Fruit fly (Drosophila melanogaster) whole organism, embryonic: Measurements from ENCODE around the gene CG32487.

ENCODE experiments used
- Awh ChIP-seq: fragments of 200-800 bp; sonication (Bioruptor generic); IDR thresholded peaks from 2 replicates; pipeline ENCODE4, ENCODE4 v1.3.6; 2022; ENCODE audit warnings: missing biosample characterization, missing genetic modification characterization
- CG10979 ChIP-seq: fragments of 200-800 bp; sonication (Bioruptor generic); optimal IDR thresholded peaks from 2 replicates; lab custom pipeline; 2018; ENCODE audit warnings: missing biosample characterization, mild to moderate bottlenecking, missing genetic modification characterization, moderate library complexity
- CG11093 ChIP-seq: fragments of 200-800 bp; sonication (Bioruptor generic); IDR thresholded peaks from 3 replicates; pipeline ENCODE4 v1.3.6; 2022; ENCODE audit warnings: missing biosample characterization, missing genetic modification characterization
- CG11456 ChIP-seq: fragments of 200-800 bp; sonication (Bioruptor generic); IDR thresholded peaks from 3 replicates; pipeline ENCODE4 v1.3.6; 2022; ENCODE audit warnings: missing biosample characterization, missing genetic modification characterization
- CG11696 ChIP-seq: fragments of 200-800 bp; sonication (Bioruptor generic); IDR thresholded peaks from 2 replicates; pipeline ENCODE4 v1.3.6; 2022; ENCODE audit warnings: missing biosample characterization, missing genetic modification characterization
- CG1233 ChIP-seq: fragments of 200-800 bp; sonication (Bioruptor generic); optimal IDR thresholded peaks from 4 replicates; lab custom pipeline; 2018; ENCODE audit warnings: missing biosample characterization, mild to moderate bottlenecking, missing genetic modification characterization
- CG12942 ChIP-seq: fragments of 200-800 bp; sonication (Bioruptor generic); optimal IDR thresholded peaks from 3 replicates; lab custom pipeline; 2016; ENCODE audit warnings: missing biosample characterization, missing genetic modification characterization
- CG13894 ChIP-seq: fragments of 200-800 bp; sonication (Bioruptor generic); optimal IDR thresholded peaks from 3 replicates; lab custom pipeline; 2018; ENCODE audit warnings: missing biosample characterization, mild to moderate bottlenecking, missing genetic modification characterization, moderate library complexity
- CG15514 ChIP-seq: fragments of 200-800 bp; sonication (Bioruptor generic); optimal IDR thresholded peaks from 3 replicates; lab custom pipeline; 2017; ENCODE audit warnings: missing biosample characterization, missing genetic modification characterization, mild to moderate bottlenecking, moderate library complexity, missing genetic modification reagents
- CG17328 ChIP-seq: fragments of 200-800 bp; sonication (Bioruptor generic); IDR thresholded peaks from 2 replicates; pipeline ENCODE4 v1.3.6; 2022; ENCODE audit warnings: missing biosample characterization, missing genetic modification characterization
- CG17359 ChIP-seq: fragments of 200-800 bp; sonication (Bioruptor generic); optimal IDR thresholded peaks from 3 replicates; lab custom pipeline; 2018; ENCODE audit warnings: missing biosample characterization, mild to moderate bottlenecking, missing genetic modification characterization, moderate library complexity
- CG2129 ChIP-seq: fragments of 200-800 bp; sonication (Bioruptor generic); IDR thresholded peaks from 2 replicates; pipeline ENCODE4 v1.3.6; 2022; ENCODE audit warnings: missing biosample characterization, missing genetic modification characterization; ENCODE audit not compliant: partially characterized antibody
- CG42726 ChIP-seq: fragments of 200-800 bp; sonication (Bioruptor generic); IDR thresholded peaks from 2 replicates; pipeline ENCODE4 v1.3.6; 2022; ENCODE audit warnings: missing biosample characterization, missing genetic modification characterization; ENCODE audit not compliant: partially characterized antibody
- CG4328 ChIP-seq: fragments of 200-800 bp; sonication (Bioruptor generic); optimal IDR thresholded peaks from 3 replicates; lab custom pipeline; 2017; ENCODE audit warnings: missing biosample characterization, missing genetic modification reagents, missing genetic modification characterization
- CG6689 ChIP-seq: fragments of 200-800 bp; sonication (Bioruptor generic); IDR thresholded peaks from 2 replicates; pipeline ENCODE4 v1.3.6; 2022; ENCODE audit warnings: missing biosample characterization, missing genetic modification characterization
- CG6791 ChIP-seq: fragments of 200-800 bp; sonication (Bioruptor generic); IDR thresholded peaks from 3 replicates; pipeline ENCODE4 v1.3.6; 2022; ENCODE audit warnings: missing biosample characterization, missing genetic modification characterization; ENCODE audit not compliant: partially characterized antibody
- CG7357 ChIP-seq: fragments of 200-800 bp; sonication (Bioruptor generic); IDR thresholded peaks from 3 replicates; pipeline ENCODE4 v1.3.6; 2022; ENCODE audit warnings: missing biosample characterization, missing genetic modification characterization
- CG9817 ChIP-seq: fragments of 200-800 bp; sonication (Bioruptor generic); optimal IDR thresholded peaks from 2 replicates; lab custom pipeline; 2018; ENCODE audit warnings: missing biosample characterization, mild to moderate bottlenecking, missing genetic modification characterization, moderate library complexity
- CHES-1-like ChIP-seq: fragments of 200-800 bp; sonication (Bioruptor generic); optimal IDR thresholded peaks from 2 replicates; lab custom pipeline; 2016; ENCODE audit warnings: missing biosample characterization, missing genetic modification characterization
- D19A ChIP-seq: fragments of 200-800 bp; optimal IDR thresholded peaks from 3 replicates; lab custom pipeline; 2019; ENCODE audit warnings: missing biosample characterization, mild to moderate bottlenecking, missing genetic modification characterization, moderate library complexity
- Dfd ChIP-seq, 2 experiments: fragments of >200 bp; optimal IDR thresholded peaks; 2 replicates each; lab custom pipeline; 2017; ENCODE audit warnings: missing biosample characterization in 2 of 2, missing genetic modification characterization in 2 of 2
- E2f2 ChIP-seq: fragments of 200-800 bp; sonication (Bioruptor generic); IDR thresholded peaks from 2 replicates; pipeline ENCODE4 v1.3.6; 2022; ENCODE audit warnings: missing biosample characterization, missing genetic modification characterization
- Lhr ChIP-seq: fragments of 200-800 bp; sonication (Bioruptor generic); optimal IDR thresholded peaks from 3 replicates; lab custom pipeline; 2017; ENCODE audit warnings: mild to moderate bottlenecking, missing biosample characterization, missing genetic modification reagents, missing genetic modification characterization
- Med ChIP-seq: fragments of 200-800 bp; sonication (Bioruptor generic); peaks from one replicate; lab custom pipeline; 2016; ENCODE audit warnings: missing biosample characterization, missing genetic modification characterization, mild to moderate bottlenecking, inconsistent platforms, moderate library complexity
- Meics ChIP-seq: fragments of 200-800 bp; sonication (Bioruptor generic); optimal IDR thresholded peaks from 2 replicates; lab custom pipeline; 2017; ENCODE audit warnings: missing biosample characterization, mild to moderate bottlenecking, missing genetic modification characterization
- NK7.1 ChIP-seq: fragments of 200-800 bp; sonication (Bioruptor generic); optimal IDR thresholded peaks from 3 replicates; lab custom pipeline; 2016; ENCODE audit warnings: missing biosample characterization, missing genetic modification characterization
- Nf-YC ChIP-seq: fragments of 200-800 bp; optimal IDR thresholded peaks from 3 replicates; lab custom pipeline; 2019; ENCODE audit warnings: missing biosample characterization, mild to moderate bottlenecking, missing genetic modification characterization, moderate library complexity
- PHDP ChIP-seq: fragments of 200-800 bp; sonication (Bioruptor generic); optimal IDR thresholded peaks from 3 replicates; lab custom pipeline; 2018; ENCODE audit warnings: missing biosample characterization, mild to moderate bottlenecking, missing genetic modification characterization, moderate library complexity
- Sox100B ChIP-seq: fragments of 200-800 bp; sonication (Bioruptor generic); optimal IDR thresholded peaks from 3 replicates; lab custom pipeline; 2018; ENCODE audit warnings: missing biosample characterization, mild to moderate bottlenecking, missing genetic modification characterization
- Sox102F ChIP-seq: fragments of 200-800 bp; sonication (Bioruptor generic); optimal IDR thresholded peaks from 2 replicates; lab custom pipeline; 2018; ENCODE audit warnings: missing biosample characterization, mild to moderate bottlenecking, missing genetic modification characterization, moderate library complexity
- Spps ChIP-seq: fragments of 200-800 bp; sonication (Bioruptor generic); optimal IDR thresholded peaks from 2 replicates; lab custom pipeline; 2018; ENCODE audit warnings: missing biosample characterization, mild to moderate bottlenecking, missing genetic modification characterization
- Sry-β ChIP-seq: fragments of 200-800 bp; sonication (Bioruptor generic); optimal IDR thresholded peaks from 2 replicates; lab custom pipeline; 2018; ENCODE audit warnings: missing biosample characterization, mild to moderate bottlenecking, missing genetic modification characterization, moderate library complexity
- ase ChIP-seq: fragments of 200-800 bp; sonication (Bioruptor generic); IDR thresholded peaks from 3 replicates; pipeline ENCODE4 v1.3.6; 2022; ENCODE audit warnings: missing biosample characterization, missing genetic modification characterization
- cad ChIP-seq: fragments of >200 bp; optimal IDR thresholded peaks from 2 replicates; lab custom pipeline; 2017; ENCODE audit warnings: missing biosample characterization, missing genetic modification characterization
- corto ChIP-seq: fragments of 200-800 bp; sonication (Bioruptor generic); optimal IDR thresholded peaks from 2 replicates; lab custom pipeline; 2016; ENCODE audit warnings: missing biosample characterization, mild to moderate bottlenecking, missing genetic modification characterization, moderate library complexity
- dmrt99B ChIP-seq: fragments of 200-800 bp; sonication (Bioruptor generic); optimal IDR thresholded peaks from 2 replicates; lab custom pipeline; 2018; ENCODE audit warnings: missing biosample characterization, mild to moderate bottlenecking, missing genetic modification characterization, moderate library complexity
- ewg ChIP-seq: fragments of 200-800 bp; sonication (Bioruptor generic); optimal IDR thresholded peaks from 3 replicates; lab custom pipeline; 2017; ENCODE audit warnings: mild to moderate bottlenecking, missing biosample characterization, missing genetic modification reagents, missing genetic modification characterization
- fru ChIP-seq: fragments of >200 bp; optimal IDR thresholded peaks from 2 replicates; lab custom pipeline; 2017
- hth ChIP-seq: fragments of >200 bp; optimal IDR thresholded peaks from 2 replicates; lab custom pipeline; 2017; ENCODE audit warnings: inconsistent platforms
- ken ChIP-seq: fragments of 200-800 bp; sonication (Bioruptor generic); IDR thresholded peaks from 3 replicates; pipeline ENCODE4 v1.3.6; 2022; ENCODE audit warnings: missing biosample characterization, missing genetic modification characterization
- lab ChIP-seq: fragments of 200-800 bp; sonication (Bioruptor generic); optimal IDR thresholded peaks from 3 replicates; lab custom pipeline; 2017; ENCODE audit warnings: missing biosample characterization, missing genetic modification characterization, mild to moderate bottlenecking, moderate library complexity, missing genetic modification reagents
- nerfin-2 ChIP-seq: fragments of 200-800 bp; sonication (Bioruptor generic); IDR thresholded peaks from 2 replicates; pipeline ENCODE4 v1.3.6; 2022; ENCODE audit warnings: missing biosample characterization, missing genetic modification characterization; ENCODE audit not compliant: partially characterized antibody
- pita ChIP-seq: fragments of 200-800 bp; sonication (Bioruptor generic); optimal IDR thresholded peaks from 2 replicates; lab custom pipeline; 2017; ENCODE audit warnings: missing biosample characterization, mild to moderate bottlenecking, missing genetic modification characterization
- prd ChIP-seq, 3 experiments: fragments of >200 bp in 2 of 3; fragments of 200-800 bp in 1 of 3; sonication (Bioruptor generic) in 1 of 3; optimal IDR thresholded peaks in 2 of 3; IDR thresholded peaks in 1 of 3; 2 replicates in 2 of 3; 3 replicates in 1 of 3; pipeline versions ENCODE4 v1.3.6 to Lab custom; 2017 to 2022; ENCODE audit warnings: missing biosample characterization in 1 of 3, missing genetic modification characterization in 1 of 3
- sob ChIP-seq: fragments of 200-800 bp; sonication (Bioruptor generic); IDR thresholded peaks from 2 replicates; pipeline ENCODE4 v1.3.6; 2022; ENCODE audit warnings: missing biosample characterization, missing genetic modification characterization
- tna ChIP-seq: fragments of 200-800 bp; sonication (Bioruptor generic); IDR thresholded peaks from 2 replicates; pipeline ENCODE4 v1.3.6; 2022; ENCODE audit warnings: missing biosample characterization, missing genetic modification characterization; ENCODE audit not compliant: partially characterized antibody
- ttk ChIP-seq: fragments of 200-800 bp; sonication (Bioruptor generic); IDR thresholded peaks from 2 replicates; pipeline ENCODE4 v2.1.2; 2022; ENCODE audit warnings: missing biosample characterization, missing genetic modification characterization
- z ChIP-seq: fragments of 200-800 bp; sonication (Bioruptor generic); IDR thresholded peaks from 3 replicates; pipeline ENCODE4 v1.3.6; 2022; ENCODE audit warnings: missing biosample characterization, missing genetic modification characterization

Gene CG32487

dm6 chr3L:3060054-3060979 is 43.3 kb upstream of the CG32487 start (continued):
- TF ChIP-seq ttk (GFP tag; lab: Robert Waterston, UW), result peak; percentile 99
- TF ChIP-seq Med (GFP tag; lab: Kevin White, UChicago), result peak; percentile 100
- TF ChIP-seq Sox100B, result peak; percentile 95
- peak; percentile 95 for TF ChIP-seq CG11696 (GFP tag; lab: Robert Waterston, UW)
- TF ChIP-seq Lhr (GFP tag; lab: Kevin White, UChicago), result peak; percentile 92
- peak; percentile 99 for TF ChIP-seq CG17359 (tag; lab: Kevin White, UChicago)
- TF ChIP-seq corto (GFP tag; lab: Kevin White, UChicago), result peak; percentile 99
- no peak for TF ChIP-seq pita (GFP tag; lab: Kevin White, UChicago)
- TF ChIP-seq CG11456, result peak; percentile 99
- TF ChIP-seq Sox102F (GFP tag; lab: Kevin White, UChicago), result peak; percentile 99
- TF ChIP-seq CG11093 (GFP tag; lab: Robert Waterston, UW), result peak; percentile 99
- no peak for TF ChIP-seq cad (GFP tag; lab: Kevin White, UChicago)
- peak; percentile 100 for TF ChIP-seq lab (GFP tag; lab: Kevin White, UChicago)
- TF ChIP-seq nerfin-2 (GFP tag; lab: Robert Waterston, UW), result no peak
- TF ChIP-seq CHES-1-like (GFP tag; lab: Kevin White, UChicago), result peak; percentile 99
- TF ChIP-seq tna (GFP tag; lab: Robert Waterston, UW), result no peak
- peak; percentile 99 for TF ChIP-seq Awh (GFP tag; lab: Robert Waterston, UW)
- TF ChIP-seq Meics (GFP tag; lab: Kevin White, UChicago), result peak; percentile 98
- TF ChIP-seq dmrt99B, result peak; percentile 98
- peak; percentile 99 for TF ChIP-seq CG6689 (GFP tag; lab: Robert Waterston, UW)
- no peak for TF ChIP-seq CG2129
- peak; percentile 98 for TF ChIP-seq CG1233 (GFP tag; lab: Kevin White, UChicago)
- TF ChIP-seq CG10979 (tag; lab: Kevin White, UChicago), result peak; percentile 95
- TF ChIP-seq ewg, result peak; percentile 96
- peak; percentile 85 for TF ChIP-seq z (GFP tag; lab: Robert Waterston, UW)
- peak; percentile 89 for TF ChIP-seq E2f2 (GFP tag; lab: Robert Waterston, UW)
- peak; percentile 97 for TF ChIP-seq CG7357 (GFP tag; lab: Robert Waterston, UW)
- TF ChIP-seq fru (lab: Kevin White, UChicago), result no peak
- peak; percentile 95 for TF ChIP-seq CG15514 (GFP tag; lab: Kevin White, UChicago)
- TF ChIP-seq prd (optimal IDR thresholded peaks at IDR 0.05; lab: Kevin White, UChicago), result no peak
- peak; percentile 100 for TF ChIP-seq prd (GFP tag; IDR thresholded peaks at IDR 0.05; lab: Robert Waterston, UW)
- TF ChIP-seq Nf-YC (tag; lab: Kevin White, UChicago), result peak; percentile 81
- peak; percentile 99 for TF ChIP-seq ase (GFP tag; lab: Robert Waterston, UW)
- no peak for TF ChIP-seq hth
- peak; percentile 95 for TF ChIP-seq CG4328 (GFP tag; lab: Kevin White, UChicago)
- peak; percentile 97 for TF ChIP-seq PHDP (tag; lab: Kevin White, UChicago)
- peak; percentile 99 for TF ChIP-seq CG17328 (GFP tag; lab: Robert Waterston, UW)
- TF ChIP-seq D19A (tag; lab: Kevin White, UChicago), result peak; percentile 91
- TF ChIP-seq Spps (tag; lab: Kevin White, UChicago), result peak; percentile 77
- TF ChIP-seq CG13894, result peak; percentile 90
- TF ChIP-seq Sry-β (GFP tag; lab: Kevin White, UChicago), result peak; percentile 46
- peak in 1 of 2 experiments; percentile 50 for TF ChIP-seq Dfd (GFP tag; optimal IDR thresholded peaks at IDR 0.05; lab: Kevin White, UChicago)
- peak; percentile 98 for TF ChIP-seq CG12942
- no peak for TF ChIP-seq CG6791 (GFP tag; lab: Robert Waterston, UW)
- peak; percentile 100 for TF ChIP-seq ken
- peak; percentile 98 for TF ChIP-seq NK7.1 (GFP tag; lab: Kevin White, UChicago)
- TF ChIP-seq CG9817 (tag; lab: Kevin White, UChicago), result peak; percentile 98
- TF ChIP-seq CG42726 (GFP tag; lab: Robert Waterston, UW), result no peak
- TF ChIP-seq sob (GFP tag; lab: Robert Waterston, UW), result peak; percentile 99
